Worm (Caenorhabditis elegans): ENCODE data around the gene faah-6.

Gene faah-6

DNA sequence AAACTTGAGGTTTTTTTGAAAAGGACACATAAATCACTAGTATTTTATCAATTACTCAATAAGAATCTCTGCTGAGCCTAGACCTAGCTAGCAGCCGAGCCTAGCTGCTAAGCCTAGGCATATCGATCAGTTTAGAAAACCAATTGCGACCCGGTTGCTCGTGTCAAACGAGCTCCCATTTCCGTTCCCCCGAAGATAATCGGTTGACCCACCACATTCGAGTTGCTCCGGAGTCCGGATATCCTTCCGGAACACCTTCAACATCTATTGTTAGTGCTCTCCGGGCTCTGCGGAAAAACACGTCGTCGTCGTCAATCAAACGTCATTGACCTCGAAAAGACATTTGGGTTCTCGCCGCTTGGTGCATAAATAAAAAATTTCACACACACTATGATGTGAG, 33.5 kb downstream of the faah-6 start:
- TF ChIP-seq mdl-1 (tag; optimal IDR thresholded peaks at IDR 0.05) (no peak), gmeb-1 (tag; optimal IDR thresholded peaks at IDR 0.05) (no peak), egl-27 (tag; optimal IDR thresholded peaks at IDR 0.05) (no peak), nhr-11 (tag; optimal IDR thresholded peaks at IDR 0.05) (no peak), elt-1 (tag; optimal IDR thresholded peaks at IDR 0.05) (no peak), sem-4 (tag; optimal IDR thresholded peaks at IDR 0.05) (no peak), nhr-129 (tag; optimal IDR thresholded peaks at IDR 0.05) (no peak), nhr-21 (tag; optimal IDR thresholded peaks at IDR 0.05) (no peak), sma-3 (GFP tag; optimal IDR thresholded peaks at IDR 0.05) (no peak), ceh-82 (tag; optimal IDR thresholded peaks at IDR 0.05) (no peak), ztf-4 (tag; optimal IDR thresholded peaks at IDR 0.05) (no peak), Y55F3AM.14 (GFP tag; optimal IDR thresholded peaks at IDR 0.05) (no peak)

DNA sequence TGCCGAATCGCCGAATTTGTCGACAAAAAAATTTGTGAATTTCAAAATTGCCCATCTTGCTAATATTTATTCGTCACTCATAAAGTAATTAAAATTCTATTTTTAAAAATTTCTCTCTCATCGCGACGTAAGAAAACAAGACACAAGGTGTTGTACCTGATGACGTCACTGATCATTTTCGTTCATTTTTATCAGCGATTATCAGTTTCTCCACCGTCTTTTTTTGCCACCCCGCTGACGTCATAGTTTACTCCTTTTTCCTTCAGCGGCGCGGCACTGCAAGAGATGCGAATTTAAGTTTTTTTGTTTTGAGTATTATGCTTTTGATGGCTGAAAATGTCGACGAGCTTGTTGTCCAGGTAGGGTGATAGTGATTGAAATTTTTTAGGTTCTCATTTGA, 34.5 kb downstream of the faah-6 start:
- TF ChIP-seq unc-55 (GFP tag; optimal IDR thresholded peaks at IDR 0.05) = no peak
- peak; percentile 19 for TF ChIP-seq gmeb-1 (tag; optimal IDR thresholded peaks at IDR 0.05)
- TF ChIP-seq skn-1 (tag; optimal IDR thresholded peaks at IDR 0.05) = no peak
- no peak for TF ChIP-seq sem-4 (tag; optimal IDR thresholded peaks at IDR 0.05)
- TF ChIP-seq elt-1 (tag; optimal IDR thresholded peaks at IDR 0.05) = no peak
- no peak for TF ChIP-seq Y55F3AM.14 (GFP tag; optimal IDR thresholded peaks at IDR 0.05)
- no peak for TF ChIP-seq R02D3.7 (tag; optimal IDR thresholded peaks at IDR 0.05)
- TF ChIP-seq crh-2 (tag; optimal IDR thresholded peaks at IDR 0.05) = peak; percentile 56
- no peak for TF ChIP-seq ztf-1 (GFP tag; conservative IDR thresholded peaks at IDR 0.05)
- TF ChIP-seq mdl-1 (tag; optimal IDR thresholded peaks at IDR 0.05) = no peak
- TF ChIP-seq egl-27 (tag; optimal IDR thresholded peaks at IDR 0.05) = no peak
- peak; percentile 44 for TF ChIP-seq sma-3 (GFP tag; optimal IDR thresholded peaks at IDR 0.05)
- no peak for TF ChIP-seq peb-1 (tag; optimal IDR thresholded peaks at IDR 0.05)
- no peak for TF ChIP-seq mbf-1 (tag; optimal IDR thresholded peaks at IDR 0.05)
- TF ChIP-seq elt-3 (tag; optimal IDR thresholded peaks at IDR 0.05) = no peak
- TF ChIP-seq alr-1 (tag; optimal IDR thresholded peaks at IDR 0.05) = no peak
- TF ChIP-seq ztf-11 (tag; optimal IDR thresholded peaks at IDR 0.05) = no peak
- no peak for TF ChIP-seq aly-2 (tag; optimal IDR thresholded peaks at IDR 0.05)
- TF ChIP-seq nhr-12 (tag; optimal IDR thresholded peaks at IDR 0.05) = no peak
- TF ChIP-seq lsy-2 (tag; optimal IDR thresholded peaks at IDR 0.05) = no peak
- no peak for TF ChIP-seq lin-13 (GFP tag; optimal IDR thresholded peaks at IDR 0.05)
- TF ChIP-seq nhr-11 (tag; optimal IDR thresholded peaks at IDR 0.05) = no peak
- TF ChIP-seq blmp-1 (tag; optimal IDR thresholded peaks at IDR 0.05; ENCODE audit: insufficient read depth) = no peak
- no peak for TF ChIP-seq nhr-129 (tag; optimal IDR thresholded peaks at IDR 0.05)
- no peak for TF ChIP-seq ZK546.5 (tag; optimal IDR thresholded peaks at IDR 0.05)
- TF ChIP-seq unc-62 (GFP tag; optimal IDR thresholded peaks at IDR 0.05) = no peak
- TF ChIP-seq snpc-4 (tag; optimal IDR thresholded peaks at IDR 0.05) = no peak
- no peak for TF ChIP-seq ceh-16 (tag; optimal IDR thresholded peaks at IDR 0.05)
- no peak for TF ChIP-seq ztf-4 (tag; optimal IDR thresholded peaks at IDR 0.05)
- no peak for TF ChIP-seq dmd-4 (tag; optimal IDR thresholded peaks at IDR 0.05)
- peak; percentile 67 for TF ChIP-seq sma-9 (GFP tag; optimal IDR thresholded peaks at IDR 0.05)
- TF ChIP-seq sma-9 (tag; optimal IDR thresholded peaks at IDR 0.05) = no peak
- TF ChIP-seq nhr-77 (tag; optimal IDR thresholded peaks at IDR 0.05) = no peak
- TF ChIP-seq fos-1 (tag; optimal IDR thresholded peaks at IDR 0.05) = peak; percentile 66
- TF ChIP-seq mab-5 (tag; optimal IDR thresholded peaks at IDR 0.05) = no peak

DNA sequence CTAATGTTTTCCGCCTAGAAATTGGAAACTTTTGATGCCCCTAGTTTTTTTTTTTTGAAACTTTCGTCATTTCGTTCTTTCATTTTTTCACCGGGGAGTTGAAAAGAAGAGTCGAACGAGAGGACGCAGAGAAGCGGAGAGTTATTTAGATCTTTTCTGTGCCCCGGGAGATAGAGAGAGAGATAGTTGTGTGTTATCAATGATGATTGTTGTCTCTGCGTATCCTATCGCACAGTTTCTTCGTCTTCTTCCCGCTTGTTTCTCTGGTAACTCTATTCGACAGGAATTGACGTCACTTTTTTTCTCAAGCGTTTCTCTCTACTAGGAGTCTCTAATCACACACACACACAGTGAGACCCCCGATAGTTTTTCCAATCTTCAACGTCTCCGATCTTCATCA, 39.1 kb downstream of the faah-6 start:
- no peak for TF ChIP-seq lin-39 (tag; optimal IDR thresholded peaks at IDR 0.05)
- TF ChIP-seq sem-4 (tag; optimal IDR thresholded peaks at IDR 0.05) = peak; percentile 80
- no peak for TF ChIP-seq alr-1 (tag; optimal IDR thresholded peaks at IDR 0.05)
- peak; percentile 74 for TF ChIP-seq F13H6.1 (tag; optimal IDR thresholded peaks at IDR 0.05)
- TF ChIP-seq nhr-6 (tag; optimal IDR thresholded peaks at IDR 0.05) = peak; percentile 14
- TF ChIP-seq nhr-11 (tag; optimal IDR thresholded peaks at IDR 0.05) = no peak
- TF ChIP-seq sma-3 (GFP tag; optimal IDR thresholded peaks at IDR 0.05) = peak; percentile 76
- peak; percentile 4 for TF ChIP-seq Y55F3AM.14 (GFP tag; optimal IDR thresholded peaks at IDR 0.05)
- peak in 1 of 2 experiments; percentile 20 for TF ChIP-seq mdl-1 (tag; optimal IDR thresholded peaks at IDR 0.05)
- TF ChIP-seq aly-2 (tag; optimal IDR thresholded peaks at IDR 0.05) = no peak
- TF ChIP-seq ztf-11 (tag; optimal IDR thresholded peaks at IDR 0.05) = no peak
- TF ChIP-seq lin-13 (GFP tag; optimal IDR thresholded peaks at IDR 0.05) = peak; percentile 31
- TF ChIP-seq ceh-16 (tag; optimal IDR thresholded peaks at IDR 0.05) = no peak
- peak in 1 of 2 experiments; percentile 57 for TF ChIP-seq lsy-2 (tag; optimal IDR thresholded peaks at IDR 0.05)
- TF ChIP-seq nhr-77 (tag; optimal IDR thresholded peaks at IDR 0.05) = no peak
- peak; percentile 53 for TF ChIP-seq nhr-21 (tag; optimal IDR thresholded peaks at IDR 0.05)
- TF ChIP-seq mbf-1 (tag; optimal IDR thresholded peaks at IDR 0.05) = no peak
- peak; percentile 9 for TF ChIP-seq ztf-4 (tag; optimal IDR thresholded peaks at IDR 0.05)
- peak; percentile 75 for TF ChIP-seq nhr-129 (tag; optimal IDR thresholded peaks at IDR 0.05)
- peak; percentile 48 for TF ChIP-seq C34F6.9 (tag; optimal IDR thresholded peaks at IDR 0.05)
- TF ChIP-seq sma-9 (GFP tag; optimal IDR thresholded peaks at IDR 0.05) = peak; percentile 77
- TF ChIP-seq sma-9 (tag; optimal IDR thresholded peaks at IDR 0.05) = no peak
- no peak for TF ChIP-seq peb-1 (tag; optimal IDR thresholded peaks at IDR 0.05)
- TF ChIP-seq egl-27 (tag; optimal IDR thresholded peaks at IDR 0.05) = peak; percentile 50
- TF ChIP-seq elt-1 (tag; optimal IDR thresholded peaks at IDR 0.05) = no peak
- TF ChIP-seq gmeb-1 (tag; optimal IDR thresholded peaks at IDR 0.05) = peak; percentile 67
- peak; percentile 90 for TF ChIP-seq crh-2 (tag; optimal IDR thresholded peaks at IDR 0.05)
- TF ChIP-seq lin-11 (tag; optimal IDR thresholded peaks at IDR 0.05) = no peak
- no peak for TF ChIP-seq unc-39 (tag; optimal IDR thresholded peaks at IDR 0.05)
- TF ChIP-seq nhr-25 (tag; optimal IDR thresholded peaks at IDR 0.05) = peak; percentile 57
- peak; percentile 96 for TF ChIP-seq fos-1 (tag; optimal IDR thresholded peaks at IDR 0.05)
- TF ChIP-seq blmp-1 (tag; optimal IDR thresholded peaks at IDR 0.05; ENCODE audit: insufficient read depth) = peak; percentile 70

Measured in whole organism, L2 larva.